Worm (Caenorhabditis elegans): Measurements from ENCODE around the gene bre-3.
A peak's percentile ranks its signal among the peaks of the same experiment; 100 is the strongest.

bre-3 gene

DNA sequence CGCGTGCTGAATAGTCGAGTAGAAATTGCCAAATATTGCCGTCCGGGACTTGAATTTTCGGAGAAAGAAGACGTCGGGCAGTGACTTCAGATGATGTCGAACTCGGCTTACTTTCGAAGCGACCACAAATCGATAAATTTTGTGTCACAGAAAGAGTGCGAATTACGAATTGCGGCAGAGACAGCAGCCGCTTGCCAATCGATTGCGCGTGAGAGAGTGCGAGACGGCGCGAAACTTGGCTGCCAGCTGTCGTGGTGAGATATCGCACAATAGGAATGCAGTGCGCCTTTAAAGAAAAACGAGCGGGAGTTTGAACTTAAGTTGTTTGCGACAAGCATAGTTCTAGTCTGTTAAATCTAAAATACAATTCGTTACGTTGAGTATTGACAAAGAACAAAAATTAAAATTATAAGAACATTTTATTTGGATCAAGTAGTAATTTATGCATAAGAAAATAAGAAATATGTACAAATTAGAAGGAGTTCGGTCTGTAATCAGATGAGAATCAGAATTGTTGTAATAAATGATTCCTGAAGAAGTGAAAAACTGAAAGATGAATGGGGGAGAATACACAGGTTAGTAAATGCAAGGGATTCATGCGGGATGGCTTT lies 41.8 kb downstream of the bre-3 start, which contains the start of gene pir-2:
Gene pir-2 (minus strand): TSS at position 218 of the 611 bp plus-strand sequence.
- TF ChIP-seq lsy-2 (tag; optimal IDR thresholded peaks at IDR 0.05) (peak; percentile 85), hlh-1 (tag; optimal IDR thresholded peaks at IDR 0.05) (peak; percentile 98), nhr-237 (tag; optimal IDR thresholded peaks at IDR 0.05) (peak; percentile 65), nhr-76 (tag; optimal IDR thresholded peaks at IDR 0.05) (no peak), cnd-1 (tag; optimal IDR thresholded peaks at IDR 0.05) (peak; percentile 94), drap-1 (GFP tag; optimal IDR thresholded peaks at IDR 0.05) (peak; percentile 32), tbx-8 (GFP tag; optimal IDR thresholded peaks at IDR 0.05) (no peak), flh-1 (GFP tag; optimal IDR thresholded peaks at IDR 0.05) (no peak), mls-2 (tag; optimal IDR thresholded peaks at IDR 0.05) (peak; percentile 66), sptf-1 (tag; optimal IDR thresholded peaks at IDR 0.05) (peak; percentile 73), zip-8 (tag; optimal IDR thresholded peaks at IDR 0.05) (no peak), ham-2 (GFP tag; optimal IDR thresholded peaks at IDR 0.05) (peak; percentile 69), mep-1 (tag; optimal IDR thresholded peaks at IDR 0.05) (peak; percentile 88), mab-5 (tag; optimal IDR thresholded peaks at IDR 0.05) (no peak), ceh-83 (GFP tag; optimal IDR thresholded peaks at IDR 0.05) (peak; percentile 66), lin-13 (tag; optimal IDR thresholded peaks at IDR 0.05) (peak; percentile 28), pha-4 (tag; optimal IDR thresholded peaks at IDR 0.05) (peak; percentile 83), unc-120 (tag; optimal IDR thresholded peaks at IDR 0.05; ENCODE audit: poor library complexity, severe bottlenecking) (peak; percentile 82), elt-3 (tag; optimal IDR thresholded peaks at IDR 0.05) (peak; percentile 8), blmp-1 (tag; optimal IDR thresholded peaks at IDR 0.05) (no peak), bed-3 (GFP tag; optimal IDR thresholded peaks at IDR 0.05) (no peak), nhr-28 (tag; optimal IDR thresholded peaks at IDR 0.05) (no peak), ztf-11 (tag; optimal IDR thresholded peaks at IDR 0.05) (peak; percentile 63), ceh-43 (GFP tag; optimal IDR thresholded peaks at IDR 0.05) (no peak), snpc-4 (tag; optimal IDR thresholded peaks at IDR 0.05) (no peak), ces-1 (GFP tag; optimal IDR thresholded peaks at IDR 0.05) (peak; percentile 84), M03D4.4 (tag; optimal IDR thresholded peaks at IDR 0.05) (no peak), nhr-2 (tag; optimal IDR thresholded peaks at IDR 0.05) (peak; percentile 12), nhr-12 (tag; optimal IDR thresholded peaks at IDR 0.05) (no peak), sem-2 (GFP tag; optimal IDR thresholded peaks at IDR 0.05) (no peak), ceh-39 (tag; optimal IDR thresholded peaks at IDR 0.05) (peak; percentile 93), unc-39 (tag; optimal IDR thresholded peaks at IDR 0.05) (no peak), elt-1 (tag; optimal IDR thresholded peaks at IDR 0.05; ENCODE audit: borderline replicate concordance, insufficient read depth) (no peak), lin-32 (GFP tag; optimal IDR thresholded peaks at IDR 0.05) (peak; percentile 83), unc-62 (GFP tag; optimal IDR thresholded peaks at IDR 0.05) (peak; percentile 74)

DNA sequence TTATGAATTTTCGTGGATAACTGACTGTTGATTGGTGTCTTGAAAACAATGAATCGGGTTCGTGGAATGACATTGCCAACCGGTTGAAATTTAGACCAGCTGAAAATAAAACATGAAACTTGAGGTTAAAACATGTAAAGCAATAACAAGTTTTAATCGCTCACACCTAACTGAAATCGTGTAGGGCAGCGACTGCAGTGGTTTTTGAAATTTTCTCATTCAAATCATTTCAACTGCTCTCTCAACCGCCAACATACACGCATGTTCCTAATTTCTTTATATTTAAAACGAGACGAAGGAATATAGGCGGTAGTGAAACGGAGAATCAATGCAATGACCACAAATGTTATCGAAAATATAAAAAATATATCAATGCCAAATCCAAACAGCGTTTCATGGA lies 42.4 kb downstream of the bre-3 start:
- no peak for TF ChIP-seq nhr-28 (tag; optimal IDR thresholded peaks at IDR 0.05)
- TF ChIP-seq nhr-237 (tag; optimal IDR thresholded peaks at IDR 0.05): no peak
- no peak for TF ChIP-seq hlh-1 (tag; optimal IDR thresholded peaks at IDR 0.05)
- no peak for TF ChIP-seq lin-13 (tag; optimal IDR thresholded peaks at IDR 0.05)
- no peak for TF ChIP-seq ces-1 (GFP tag; optimal IDR thresholded peaks at IDR 0.05)
- no peak for TF ChIP-seq lsy-2 (tag; optimal IDR thresholded peaks at IDR 0.05)
- no peak for TF ChIP-seq M03D4.4 (tag; optimal IDR thresholded peaks at IDR 0.05)
- TF ChIP-seq unc-62 (GFP tag; optimal IDR thresholded peaks at IDR 0.05): no peak
- no peak for TF ChIP-seq ceh-83 (GFP tag; optimal IDR thresholded peaks at IDR 0.05)
- TF ChIP-seq unc-120 (tag; optimal IDR thresholded peaks at IDR 0.05; ENCODE audit: poor library complexity, severe bottlenecking): no peak
- no peak for TF ChIP-seq nhr-2 (tag; optimal IDR thresholded peaks at IDR 0.05)
- TF ChIP-seq ceh-43 (GFP tag; optimal IDR thresholded peaks at IDR 0.05): no peak
- no peak for TF ChIP-seq lin-32 (GFP tag; optimal IDR thresholded peaks at IDR 0.05)
- TF ChIP-seq ceh-39 (tag; optimal IDR thresholded peaks at IDR 0.05): no peak
- TF ChIP-seq mep-1 (tag; optimal IDR thresholded peaks at IDR 0.05): no peak
- no peak for TF ChIP-seq nhr-12 (tag; optimal IDR thresholded peaks at IDR 0.05)

ce11 chrIII:9441133-9441532 lies 44.1 kb downstream of the bre-3 start, which contains the start of gene emb-30:
Gene emb-30 (minus strand): TSS chrIII:9441460.
- TF ChIP-seq mab-5 (tag; optimal IDR thresholded peaks at IDR 0.05): no peak
- no peak for TF ChIP-seq drap-1 (GFP tag; optimal IDR thresholded peaks at IDR 0.05)
- no peak for TF ChIP-seq ham-2 (GFP tag; optimal IDR thresholded peaks at IDR 0.05)
- no peak for TF ChIP-seq zip-8 (tag; optimal IDR thresholded peaks at IDR 0.05)
- TF ChIP-seq ceh-39 (tag; optimal IDR thresholded peaks at IDR 0.05): no peak
- TF ChIP-seq pha-4 (tag; optimal IDR thresholded peaks at IDR 0.05): no peak
- no peak for TF ChIP-seq blmp-1 (tag; optimal IDR thresholded peaks at IDR 0.05)
- TF ChIP-seq ceh-43 (GFP tag; optimal IDR thresholded peaks at IDR 0.05): no peak
- no peak for TF ChIP-seq unc-39 (tag; optimal IDR thresholded peaks at IDR 0.05)
- TF ChIP-seq nhr-76 (tag; optimal IDR thresholded peaks at IDR 0.05): no peak
- TF ChIP-seq elt-1 (tag; optimal IDR thresholded peaks at IDR 0.05; ENCODE audit: borderline replicate concordance, insufficient read depth): no peak
- no peak for TF ChIP-seq mls-2 (tag; optimal IDR thresholded peaks at IDR 0.05)
- TF ChIP-seq mep-1 (tag; optimal IDR thresholded peaks at IDR 0.05): no peak
- no peak for TF ChIP-seq ceh-83 (GFP tag; optimal IDR thresholded peaks at IDR 0.05)
- TF ChIP-seq ces-1 (GFP tag; optimal IDR thresholded peaks at IDR 0.05): no peak
- no peak for TF ChIP-seq elt-3 (tag; optimal IDR thresholded peaks at IDR 0.05)
- TF ChIP-seq unc-120 (tag; optimal IDR thresholded peaks at IDR 0.05; ENCODE audit: poor library complexity, severe bottlenecking): no peak

All from whole organism, mixed stage, embryonic.